Worm (Caenorhabditis elegans) whole organism, young adult: Measurements from ENCODE around the gene srz-16.

Source experiments
- dox-1 ChIP-seq: fragments of 200-800 bp; sonication (Bioruptor generic); IDR thresholded peaks from 2 replicates; pipeline ENCODE4 v1.3.6; 2022; ENCODE audit warnings: missing genetic modification reagents, missing genetic modification characterization, missing compliant biosample characterization
- lir-1 ChIP-seq: fragments of 200-800 bp; sonication (Bioruptor generic); conservative IDR thresholded peaks from 2 replicates; pipeline ENCODE4 v1.3.6; 2022; ENCODE audit warnings: missing genetic modification reagents, missing genetic modification characterization, missing compliant biosample characterization
- pha-4 ChIP-seq: fragments of 150-350 bp; sonication (generic microtip); optimal IDR thresholded peaks from 2 replicates; lab custom pipeline; 2014; ENCODE audit warnings: missing biosample characterization, missing genetic modification reagents, missing genetic modification characterization
- ztf-22 ChIP-seq: fragments of 200-800 bp; sonication (Bioruptor generic); optimal IDR thresholded peaks from 2 replicates; lab custom pipeline; 2018; ENCODE audit warnings: mild to moderate bottlenecking, missing genetic modification characterization, moderate library complexity, missing compliant biosample characterization

ce11 chrV:20201316-20201715 lies 14.8 kb upstream of the srz-16 start, which contains the start of gene fbxa-114:
- TF ChIP-seq pha-4 (no peak), ztf-22 (GFP tag; lab: Kevin White, UChicago) (no peak), lir-1 (GFP tag; lab: Robert Waterston, UW) (no peak), dox-1 (GFP tag; lab: Robert Waterston, UW) (no peak)
